Worm (Caenorhabditis elegans) whole organism, late embryonic: ENCODE results near the gene ZC204.17.

Experiments used
- dmd-4 ChIP-seq: sonication (generic microtip); optimal IDR thresholded peaks from 2 replicates; lab custom pipeline; 2016; ENCODE audit warnings: borderline replicate concordance, missing genetic modification characterization, missing compliant biosample characterization
- zip-5 ChIP-seq: sonication (generic microtip); optimal IDR thresholded peaks from 2 replicates; lab custom pipeline; 2016; ENCODE audit warnings: missing genetic modification characterization, missing compliant biosample characterization

DNA sequence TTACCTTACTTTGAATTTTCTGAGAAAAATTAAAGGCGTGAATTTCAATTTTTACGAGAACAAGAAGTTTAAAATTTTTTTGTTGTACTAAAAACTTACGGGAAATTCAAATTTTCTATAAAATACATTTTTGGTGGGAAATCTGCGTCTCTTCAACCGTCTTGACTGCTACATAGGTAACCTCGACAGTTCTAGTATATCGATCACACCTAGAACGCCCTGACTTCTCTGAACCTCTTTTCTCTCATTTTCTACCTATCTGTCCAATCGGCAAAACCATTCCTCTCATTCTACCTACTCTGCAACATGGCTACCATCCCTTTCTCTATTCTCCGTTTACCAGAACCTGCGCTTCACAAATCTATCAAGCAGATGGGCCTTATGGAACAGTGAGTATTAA is 37.6 kb upstream of the ZC204.17 start, which contains the start of gene fbxb-25:
- TF ChIP-seq dmd-4 (no peak), zip-5 (tag; lab: Kevin White, UChicago) (no peak)
